Worm (Caenorhabditis elegans) whole organism, young adult: Measurements from ENCODE around the gene acox-1.6.
A peak's percentile ranks its signal among the peaks of the same experiment; 100 is the strongest.

ENCODE experiments used
- B0261.1 ChIP-seq: sonication (generic microtip); optimal IDR thresholded peaks from 2 replicates; lab custom pipeline; 2016; ENCODE audit warnings: mild to moderate bottlenecking, missing genetic modification characterization, moderate library complexity, missing compliant biosample characterization
- B0336.3 ChIP-seq: fragments of 200-800 bp; sonication (Bioruptor generic); IDR thresholded peaks from 2 replicates; pipeline ENCODE4 v1.3.6; 2022; ENCODE audit warnings: missing genetic modification characterization, missing compliant biosample characterization
- C06A6.2 ChIP-seq: fragments of 200-800 bp; sonication (Bioruptor generic); conservative IDR thresholded peaks from 2 replicates; pipeline ENCODE4 v1.3.6; 2022; ENCODE audit warnings: missing genetic modification characterization, missing compliant biosample characterization
- F37B4.10 ChIP-seq: fragments of 200-800 bp; sonication (Bioruptor generic); IDR thresholded peaks from 2 replicates; pipeline ENCODE4 v1.3.6; 2022; ENCODE audit warnings: missing genetic modification characterization, missing compliant biosample characterization
- F49E8.2 ChIP-seq: sonication (generic microtip); optimal IDR thresholded peaks from 3 replicates; lab custom pipeline; 2017; ENCODE audit warnings: missing genetic modification characterization, mild to moderate bottlenecking, missing compliant biosample characterization, antibody characterized with exemption, moderate library complexity; ENCODE audit not compliant: insufficient read depth
- Y53G8AR.9 ChIP-seq: fragments of 200-800 bp; sonication (Bioruptor generic); conservative IDR thresholded peaks from 2 replicates; pipeline ENCODE4 v1.3.6; 2022; ENCODE audit warnings: missing genetic modification reagents, missing genetic modification characterization, missing compliant biosample characterization
- Y95B8A.8 ChIP-seq: fragments of 200-800 bp; sonication (Bioruptor generic); IDR thresholded peaks from 2 replicates; pipeline ENCODE4 v1.3.6; 2022; ENCODE audit warnings: missing genetic modification reagents, missing genetic modification characterization, missing compliant biosample characterization
- ZK185.1 ChIP-seq: sonication (generic microtip); optimal IDR thresholded peaks from 2 replicates; lab custom pipeline; 2016; ENCODE audit warnings: mild to moderate bottlenecking, missing genetic modification characterization, missing compliant biosample characterization; ENCODE audit not compliant: poor library complexity, severe bottlenecking
- akir-1 ChIP-seq: fragments of 200-800 bp; sonication (Bioruptor generic); optimal IDR thresholded peaks from 2 replicates; lab custom pipeline; 2018; ENCODE audit warnings: mild to moderate bottlenecking, missing genetic modification characterization, moderate library complexity, missing compliant biosample characterization
- ama-1 ChIP-seq, 3 experiments: fragments of 150-350 bp in 1 of 3; sonication (generic microtip) in 2 of 3; optimal IDR thresholded peaks; 2 replicates each; lab custom pipeline; 2014 to 2018; ENCODE audit warnings: missing biosample characterization in 2 of 3, missing genetic modification characterization in 2 of 3, missing genetic modification reagents in 2 of 3
- aptf-2 ChIP-seq: fragments of 200-800 bp; sonication (Bioruptor generic); conservative IDR thresholded peaks from 2 replicates; pipeline ENCODE4 v1.3.6; 2022; ENCODE audit warnings: missing genetic modification reagents, missing genetic modification characterization, missing compliant biosample characterization
- attf-5 ChIP-seq: fragments of 200-800 bp; sonication (Bioruptor generic); optimal IDR thresholded peaks from 2 replicates; lab custom pipeline; 2018; ENCODE audit warnings: mild to moderate bottlenecking, missing genetic modification characterization, missing compliant biosample characterization
- ceh-27 ChIP-seq: fragments of 200-800 bp; sonication (Bioruptor generic); optimal IDR thresholded peaks from 2 replicates; lab custom pipeline; 2018; ENCODE audit warnings: mild to moderate bottlenecking, missing genetic modification characterization, moderate library complexity, missing compliant biosample characterization
- ceh-40 ChIP-seq: fragments of 200-800 bp; sonication (Bioruptor generic); IDR thresholded peaks from 2 replicates; pipeline ENCODE4 v1.3.6; 2022; ENCODE audit warnings: missing genetic modification characterization, missing compliant biosample characterization
- die-1 ChIP-seq: sonication (generic microtip); optimal IDR thresholded peaks from 2 replicates; lab custom pipeline; 2016; ENCODE audit warnings: missing genotype, mild to moderate bottlenecking, missing genetic modification characterization, missing compliant biosample characterization
- egl-18 ChIP-seq: fragments of 200-800 bp; sonication (Bioruptor generic); IDR thresholded peaks from 2 replicates; pipeline ENCODE4 v1.3.6; 2022; ENCODE audit warnings: missing genetic modification reagents, missing genetic modification characterization, missing compliant biosample characterization
- ekl-4 ChIP-seq: fragments of 200-800 bp; sonication (Bioruptor generic); IDR thresholded peaks from 2 replicates; pipeline ENCODE4 v1.3.6; 2022; ENCODE audit warnings: missing genetic modification reagents, missing genetic modification characterization, missing compliant biosample characterization
- ets-4 ChIP-seq: fragments of 200-800 bp; sonication (Bioruptor generic); optimal IDR thresholded peaks from 2 replicates; lab custom pipeline; 2018; ENCODE audit warnings: mild to moderate bottlenecking, missing genetic modification characterization, missing compliant biosample characterization
- gei-17 ChIP-seq: fragments of 200-800 bp; sonication (Bioruptor generic); optimal IDR thresholded peaks from 2 replicates; lab custom pipeline; 2018; ENCODE audit warnings: mild to moderate bottlenecking, missing genetic modification characterization, missing compliant biosample characterization
- him-1 ChIP-seq: sonication (generic microtip); optimal IDR thresholded peaks from 2 replicates; lab custom pipeline; 2016; ENCODE audit warnings: missing genotype, missing genetic modification reagents, missing genetic modification characterization, missing compliant biosample characterization
- hlh-12 ChIP-seq: sonication (generic microtip); optimal IDR thresholded peaks from 2 replicates; lab custom pipeline; 2016; ENCODE audit warnings: missing genetic modification characterization, missing compliant biosample characterization
- hlh-26 ChIP-seq: fragments of 200-800 bp; sonication (Bioruptor generic); conservative IDR thresholded peaks from 2 replicates; pipeline ENCODE4 v1.3.6; 2022; ENCODE audit warnings: missing genetic modification reagents, missing genetic modification characterization, missing compliant biosample characterization
- hmg-1.2 ChIP-seq: fragments of 200-800 bp; sonication (Bioruptor generic); IDR thresholded peaks from 2 replicates; pipeline ENCODE4 v1.3.6; 2022; ENCODE audit warnings: missing genetic modification reagents, missing genetic modification characterization, missing compliant biosample characterization
- lin-26 ChIP-seq: fragments of 200-800 bp; sonication (Bioruptor generic); IDR thresholded peaks from 2 replicates; pipeline ENCODE4 v1.3.6; 2022; ENCODE audit warnings: missing genetic modification reagents, missing genetic modification characterization, missing compliant biosample characterization
- lin-40 ChIP-seq: sonication (generic microtip); optimal IDR thresholded peaks from 2 replicates; lab custom pipeline; 2016; ENCODE audit warnings: missing genetic modification characterization, mild to moderate bottlenecking, missing compliant biosample characterization, missing genotype, missing genetic modification reagents
- lir-1 ChIP-seq: fragments of 200-800 bp; sonication (Bioruptor generic); conservative IDR thresholded peaks from 2 replicates; pipeline ENCODE4 v1.3.6; 2022; ENCODE audit warnings: missing genetic modification reagents, missing genetic modification characterization, missing compliant biosample characterization
- lsy-27 ChIP-seq: sonication (generic microtip); optimal IDR thresholded peaks from 2 replicates; lab custom pipeline; 2017; ENCODE audit warnings: missing genetic modification characterization, mild to moderate bottlenecking, missing compliant biosample characterization, antibody characterized with exemption, missing genotype, borderline replicate concordance; ENCODE audit not compliant: insufficient read depth
- madf-3 ChIP-seq: fragments of 200-800 bp; sonication (Bioruptor generic); IDR thresholded peaks from 2 replicates; pipeline ENCODE4 v1.3.6; 2022; ENCODE audit warnings: missing genetic modification reagents, missing genetic modification characterization, missing compliant biosample characterization
- madf-8 ChIP-seq: fragments of 200-800 bp; sonication (Bioruptor generic); conservative IDR thresholded peaks from 2 replicates; pipeline ENCODE4 v1.3.6; 2022; ENCODE audit warnings: missing genetic modification reagents, missing genetic modification characterization, missing compliant biosample characterization
- nfyb-1 ChIP-seq: fragments of 200-800 bp; sonication (Bioruptor generic); IDR thresholded peaks from 2 replicates; pipeline ENCODE4 v1.3.6; 2022; ENCODE audit warnings: missing genetic modification reagents, missing genetic modification characterization, missing compliant biosample characterization
- nhr-179 ChIP-seq: sonication (generic microtip); optimal IDR thresholded peaks from 2 replicates; lab custom pipeline; 2016; ENCODE audit warnings: mild to moderate bottlenecking, missing genetic modification characterization, missing compliant biosample characterization
- nhr-80 ChIP-seq: sonication (generic microtip); optimal IDR thresholded peaks from 2 replicates; lab custom pipeline; 2016; ENCODE audit warnings: missing genetic modification characterization, missing compliant biosample characterization
- rec-8 ChIP-seq, 2 experiments: sonication (generic microtip); optimal IDR thresholded peaks; 2 replicates each; lab custom pipeline; 2016; ENCODE audit warnings: mild to moderate bottlenecking in 2 of 2, missing genetic modification characterization in 2 of 2, missing genetic modification reagents in 2 of 2, missing genotype in 2 of 2, missing biosample characterization in 1 of 2, missing compliant biosample characterization in 1 of 2, moderate library complexity in 1 of 2
- rpc-1 ChIP-seq, 2 experiments: fragments of 150-350 bp in 1 of 2; sonication (generic microtip) in 1 of 2; optimal IDR thresholded peaks; 2 replicates each; lab custom pipeline; 2014 to 2018; ENCODE audit warnings: missing biosample characterization in 1 of 2, missing genetic modification characterization in 1 of 2, missing genetic modification reagents in 1 of 2, missing genotype in 1 of 2
- snpc-1.1 ChIP-seq: sonication (generic microtip); optimal IDR thresholded peaks from 2 replicates; lab custom pipeline; 2017; ENCODE audit warnings: missing genetic modification characterization, mild to moderate bottlenecking, missing compliant biosample characterization, antibody characterized with exemption, moderate library complexity, missing genotype, missing genetic modification reagents; ENCODE audit not compliant: insufficient read depth
- snpc-4 ChIP-seq, 5 experiments: fragments of 150-350 bp in 1 of 5; sonication (generic microtip) in 4 of 5; optimal IDR thresholded peaks; 2 replicates each; lab custom pipeline; 2014 to 2018; ENCODE audit warnings: missing genetic modification characterization in 5 of 5, missing biosample characterization in 3 of 5, antibody characterized with exemption in 2 of 5, mild to moderate bottlenecking in 2 of 5, missing compliant biosample characterization in 2 of 5, missing genotype in 2 of 5, moderate library complexity in 2 of 5, missing genetic modification reagents in 1 of 5
- sptf-2 ChIP-seq: fragments of 200-800 bp; sonication (Bioruptor generic); optimal IDR thresholded peaks from 2 replicates; lab custom pipeline; 2018; ENCODE audit warnings: mild to moderate bottlenecking, missing genetic modification characterization, missing compliant biosample characterization
- tbp1 ChIP-seq: fragments of 200-800 bp; sonication (Bioruptor generic); optimal IDR thresholded peaks from 2 replicates; lab custom pipeline; 2018; ENCODE audit warnings: mild to moderate bottlenecking, missing genetic modification characterization, missing compliant biosample characterization
- unc-62 ChIP-seq: fragments of 150-350 bp; optimal IDR thresholded peaks from 2 replicates; lab custom pipeline; 2014; ENCODE audit warnings: missing biosample characterization, missing genetic modification reagents, missing genetic modification characterization
- zfh-2 ChIP-seq: fragments of 200-800 bp; sonication (Bioruptor generic); conservative IDR thresholded peaks from 2 replicates; pipeline ENCODE4 v1.3.6; 2022; ENCODE audit warnings: missing genetic modification reagents, missing genetic modification characterization, missing compliant biosample characterization

Gene acox-1.6

ce11 chrX:15804072-15804471 is 34.3 kb downstream of the acox-1.6 start, which contains the start of gene Y7A5A.7:
TSS of gene Y7A5A.7 (minus strand) at chrX:15804172.
- TF ChIP-seq aptf-2 (GFP tag; lab: Robert Waterston, UW), result no peak
- no peak for TF ChIP-seq rec-8 (tag; optimal IDR thresholded peaks at IDR 0.05; lab: Kevin White, UChicago)
- no peak for TF ChIP-seq ets-4
- TF ChIP-seq attf-5 (GFP tag; lab: Kevin White, UChicago), result no peak
- TF ChIP-seq hlh-12 (tag; lab: Kevin White, UChicago), result no peak
- no peak for TF ChIP-seq egl-18
- no peak for TF ChIP-seq ZK185.1 (tag; lab: Kevin White, UChicago)
- TF ChIP-seq ceh-40 (GFP tag; lab: Robert Waterston, UW), result no peak
- no peak for TF ChIP-seq C06A6.2 (GFP tag; lab: Robert Waterston, UW)
- no peak for TF ChIP-seq B0336.3 (GFP tag; lab: Robert Waterston, UW)
- no peak for TF ChIP-seq lsy-27 (tag; lab: Kevin White, UChicago)
- TF ChIP-seq sptf-2, result no peak
- no peak for TF ChIP-seq Y53G8AR.9 (GFP tag; lab: Robert Waterston, UW)
- TF ChIP-seq unc-62 (GFP tag; lab: Kevin White, UChicago), result no peak
- TF ChIP-seq lir-1 (GFP tag; lab: Robert Waterston, UW), result no peak
- no peak for TF ChIP-seq ceh-27
- TF ChIP-seq rpc-1 (optimal IDR thresholded peaks at IDR 0.05; lab: Kevin White, UChicago), result no peak
- TF ChIP-seq rpc-1 (tag; optimal IDR thresholded peaks at IDR 0.05; lab: Kevin White, UChicago), result no peak
- TF ChIP-seq lin-40 (tag; lab: Kevin White, UChicago), result no peak
- no peak for TF ChIP-seq hlh-26 (GFP tag; lab: Robert Waterston, UW)

DNA sequence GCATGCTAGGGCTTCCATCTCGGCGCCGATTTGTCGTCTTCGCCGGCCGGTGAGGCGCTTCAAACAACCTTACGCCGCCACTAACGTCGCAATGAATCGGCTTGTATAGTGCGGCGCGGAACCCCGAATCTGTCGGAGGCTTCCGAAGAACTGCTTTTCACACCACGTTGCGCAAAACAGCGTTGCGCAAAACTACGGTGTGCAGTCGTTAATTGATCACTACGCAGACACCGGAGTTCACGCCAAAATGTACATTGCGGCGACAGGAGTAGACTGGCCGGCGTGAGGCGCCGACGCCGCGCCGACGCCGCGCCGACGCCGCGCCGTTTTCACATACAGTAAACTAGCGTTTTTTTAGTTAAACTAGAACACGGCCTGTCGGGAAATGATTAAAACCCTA is 36.5 kb downstream of the acox-1.6 start:
- TF ChIP-seq ceh-27 (no peak), snpc-4 (GFP tag; optimal IDR thresholded peaks at IDR 0.05; lab: Kevin White, UChicago) (no peak), snpc-4 (tag; optimal IDR thresholded peaks at IDR 0.05; lab: Kevin White, UChicago) (peak in 2 of 4 experiments; percentile 20 to 41), F49E8.2 (tag; lab: Kevin White, UChicago) (no peak), madf-8 (no peak), aptf-2 (GFP tag; lab: Robert Waterston, UW) (no peak), unc-62 (GFP tag; lab: Kevin White, UChicago) (no peak), Y95B8A.8 (GFP tag; lab: Robert Waterston, UW) (no peak), B0336.3 (GFP tag; lab: Robert Waterston, UW) (no peak), akir-1 (GFP tag; lab: Kevin White, UChicago) (no peak), zfh-2 (GFP tag; lab: Robert Waterston, UW) (peak; percentile 64; the same call in 1 of the 2 replicates), nfyb-1 (no peak)

ce11 chrX:15799595-15799994 is 38.8 kb downstream of the acox-1.6 start, which contains the start of gene Y7A5A.6:
TSS of gene Y7A5A.6 (minus strand) at chrX:15799695.
- peak; percentile 19 for TF ChIP-seq nhr-80 (tag; lab: Kevin White, UChicago)
- no peak for TF ChIP-seq snpc-1.1 (tag; lab: Kevin White, UChicago)

- TF ChIP-seq snpc-4 (GFP tag; optimal IDR thresholded peaks at IDR 0.05; lab: Kevin White, UChicago) (peak; percentile 35), snpc-4 (tag; optimal IDR thresholded peaks at IDR 0.05; lab: Kevin White, UChicago) (peak in 1 of 4 experiments; percentile 70), him-1 (tag; lab: Kevin White, UChicago) (peak; percentile 4), hmg-1.2 (peak; percentile 52), nhr-80 (tag; lab: Kevin White, UChicago) (no peak), nhr-179 (tag; lab: Kevin White, UChicago) (no peak), die-1 (tag; lab: Kevin White, UChicago) (peak; percentile 11), B0261.1 (tag; lab: Kevin White, UChicago) (peak; percentile 66), F37B4.10 (GFP tag; lab: Robert Waterston, UW) (0 out of 2 replicates have a peak, but pooled peaks have one; percentile 28), ekl-4 (GFP tag; lab: Robert Waterston, UW) (0 out of 2 replicates have a peak, but pooled peaks have one; percentile 38), lin-26 (GFP tag; lab: Robert Waterston, UW) (peak; percentile 70; the same call in 1 of the 2 replicates), ama-1 (optimal IDR thresholded peaks at IDR 0.05; lab: Kevin White, UChicago) (no peak), ama-1 (GFP tag; optimal IDR thresholded peaks at IDR 0.05; lab: Kevin White, UChicago) (no peak), gei-17 (GFP tag; lab: Kevin White, UChicago) (no peak), tbp1 (GFP tag; lab: Kevin White, UChicago) (peak; percentile 86), snpc-1.1 (tag; lab: Kevin White, UChicago) (no peak), madf-3 (GFP tag; lab: Robert Waterston, UW) (no peak)
These were observed 41.7 kb downstream of the acox-1.6 start for ce11 chrX:15796633-15797032.
